Fruit fly (Drosophila melanogaster) whole organism, prepupa: ENCODE data around the gene CG4815.

Source experiments
- Blimp-1 ChIP-seq: fragments of 200-800 bp; sonication (Bioruptor generic); optimal IDR thresholded peaks from 3 replicates; lab custom pipeline; 2017; ENCODE audit warnings: missing biosample characterization, missing genetic modification characterization, mild to moderate bottlenecking, moderate library complexity, missing genetic modification reagents
- CG10631 ChIP-seq: fragments of 200-800 bp; sonication (Bioruptor generic); optimal IDR thresholded peaks from 2 replicates; lab custom pipeline; 2016; ENCODE audit warnings: missing biosample characterization, missing genetic modification characterization
- CG10669 ChIP-seq: fragments of 200-800 bp; sonication (Bioruptor generic); optimal IDR thresholded peaks from 3 replicates; lab custom pipeline; 2018; ENCODE audit warnings: missing biosample characterization, mild to moderate bottlenecking, missing genetic modification characterization, moderate library complexity
- CG11762 ChIP-seq: fragments of 200-800 bp; sonication (Bioruptor generic); optimal IDR thresholded peaks from 3 replicates; lab custom pipeline; 2016; ENCODE audit warnings: missing biosample characterization, missing genetic modification characterization; ENCODE audit not compliant: insufficient read depth
- CG16779 ChIP-seq: fragments of 200-800 bp; sonication (Bioruptor generic); optimal IDR thresholded peaks from 3 replicates; lab custom pipeline; 2017; ENCODE audit warnings: missing biosample characterization, mild to moderate bottlenecking, missing genetic modification characterization
- CG3032 ChIP-seq: fragments of 200-800 bp; optimal IDR thresholded peaks from 2 replicates; lab custom pipeline; 2019; ENCODE audit warnings: missing biosample characterization, mild to moderate bottlenecking, missing genetic modification characterization, moderate library complexity
- CG34406 ChIP-seq: fragments of 200-800 bp; sonication (Bioruptor generic); optimal IDR thresholded peaks from 3 replicates; lab custom pipeline; 2016; ENCODE audit warnings: missing biosample characterization, missing genetic modification characterization
- CG4318 ChIP-seq: fragments of 200-800 bp; sonication (Bioruptor generic); optimal IDR thresholded peaks from 3 replicates; lab custom pipeline; 2017; ENCODE audit warnings: missing biosample characterization, mild to moderate bottlenecking, missing genetic modification characterization
- CG6163 ChIP-seq: fragments of 200-800 bp; sonication (Bioruptor generic); IDR thresholded peaks from 3 replicates; pipeline ENCODE4 v1.3.6; 2022; ENCODE audit warnings: missing biosample characterization, missing genetic modification characterization
- CG6792 ChIP-seq: fragments of 200-800 bp; sonication (Bioruptor generic); optimal IDR thresholded peaks from 3 replicates; lab custom pipeline; 2016; ENCODE audit warnings: missing biosample characterization, missing genetic modification characterization
- CG6808 ChIP-seq: fragments of 200-800 bp; sonication (Bioruptor generic); optimal IDR thresholded peaks from 3 replicates; lab custom pipeline; 2017; ENCODE audit warnings: missing biosample characterization, missing genetic modification characterization, mild to moderate bottlenecking, moderate library complexity, missing genetic modification reagents
- CG6854 ChIP-seq: fragments of 200-800 bp; sonication (Bioruptor generic); optimal IDR thresholded peaks from 2 replicates; lab custom pipeline; 2017; ENCODE audit warnings: missing biosample characterization, mild to moderate bottlenecking, missing genetic modification characterization
- CG8119 ChIP-seq: fragments of 200-800 bp; sonication (Bioruptor generic); IDR thresholded peaks from 3 replicates; pipeline ENCODE4 v1.3.6; 2022; ENCODE audit warnings: missing biosample characterization, missing genetic modification characterization
- CG8632 ChIP-seq: fragments of 200-800 bp; sonication (Bioruptor generic); optimal IDR thresholded peaks from 3 replicates; lab custom pipeline; 2016; ENCODE audit warnings: missing biosample characterization, missing genetic modification characterization
- CG9139 ChIP-seq: fragments of 200-800 bp; sonication (Bioruptor generic); optimal IDR thresholded peaks from 3 replicates; lab custom pipeline; 2017; ENCODE audit warnings: missing biosample characterization, mild to moderate bottlenecking, missing genetic modification characterization
- Eip75B ChIP-seq: fragments of 200-800 bp; sonication (Bioruptor generic); optimal IDR thresholded peaks from 3 replicates; lab custom pipeline; 2016; ENCODE audit warnings: missing biosample characterization, missing genetic modification characterization
- Eip78C ChIP-seq: fragments of 200-800 bp; sonication (Bioruptor generic); peaks from one replicate; lab custom pipeline; 2016; ENCODE audit warnings: missing biosample characterization, missing genetic modification characterization
- Eip93F ChIP-seq: fragments of 200-800 bp; sonication (Bioruptor generic); optimal IDR thresholded peaks from 2 replicates; lab custom pipeline; 2016; ENCODE audit warnings: missing biosample characterization, mild to moderate bottlenecking, missing genetic modification characterization
- Ets21C ChIP-seq: fragments of 200-800 bp; sonication (Bioruptor generic); optimal IDR thresholded peaks from 3 replicates; lab custom pipeline; 2016; ENCODE audit warnings: missing biosample characterization, missing genetic modification characterization
- Ets96B ChIP-seq: fragments of 200-800 bp; optimal IDR thresholded peaks from 2 replicates; lab custom pipeline; 2019; ENCODE audit warnings: missing biosample characterization, mild to moderate bottlenecking, missing genetic modification characterization, moderate library complexity
- Gug ChIP-seq: fragments of 200-800 bp; sonication (Bioruptor generic); IDR thresholded peaks from 2 replicates; pipeline ENCODE4 v1.3.6; 2022; ENCODE audit warnings: missing biosample characterization, missing genetic modification characterization
- Hr38 ChIP-seq: sonication (Bioruptor generic); optimal IDR thresholded peaks from 2 replicates; lab custom pipeline; 2016; ENCODE audit warnings: missing biosample characterization, missing genetic modification characterization
- Hr39 ChIP-seq: fragments of 200-800 bp; sonication (Bioruptor generic); optimal IDR thresholded peaks from 2 replicates; lab custom pipeline; 2016; ENCODE audit warnings: missing biosample characterization, missing genetic modification characterization
- Hr4 ChIP-seq: fragments of 200-800 bp; sonication (Bioruptor generic); optimal IDR thresholded peaks from 3 replicates; lab custom pipeline; 2016; ENCODE audit warnings: missing biosample characterization, missing genetic modification characterization
- Lpt ChIP-seq: fragments of 200-800 bp; sonication (Bioruptor generic); optimal IDR thresholded peaks from 3 replicates; lab custom pipeline; 2016; ENCODE audit warnings: missing biosample characterization, missing genetic modification characterization
- Met ChIP-seq: fragments of 200-800 bp; sonication (Bioruptor generic); optimal IDR thresholded peaks from 3 replicates; lab custom pipeline; 2016; ENCODE audit warnings: missing biosample characterization, missing genetic modification characterization
- Smox ChIP-seq: fragments of 200-800 bp; sonication (Bioruptor generic); optimal IDR thresholded peaks from 3 replicates; lab custom pipeline; 2016; ENCODE audit warnings: missing biosample characterization, missing genetic modification characterization
- Sox102F ChIP-seq: fragments of 200-800 bp; sonication (Bioruptor generic); optimal IDR thresholded peaks from 2 replicates; lab custom pipeline; 2016; ENCODE audit warnings: missing biosample characterization, mild to moderate bottlenecking, missing genetic modification characterization
- Sox14 ChIP-seq: fragments of 200-800 bp; sonication (Bioruptor generic); optimal IDR thresholded peaks from 3 replicates; lab custom pipeline; 2016; ENCODE audit warnings: missing biosample characterization, missing genetic modification characterization
- Sox15 ChIP-seq: fragments of 200-800 bp; sonication (Bioruptor generic); optimal IDR thresholded peaks from 3 replicates; lab custom pipeline; 2016; ENCODE audit warnings: missing biosample characterization, missing genetic modification characterization
- achi ChIP-seq: fragments of 200-800 bp; sonication (Bioruptor generic); optimal IDR thresholded peaks from 3 replicates; lab custom pipeline; 2016; ENCODE audit warnings: missing biosample characterization, missing genetic modification characterization
- cyc ChIP-seq: fragments of 200-800 bp; sonication (Bioruptor generic); optimal IDR thresholded peaks from 3 replicates; lab custom pipeline; 2016; ENCODE audit warnings: missing biosample characterization, missing genetic modification characterization
- dac ChIP-seq: fragments of 200-800 bp; sonication (Bioruptor generic); optimal IDR thresholded peaks from 2 replicates; lab custom pipeline; 2017; ENCODE audit warnings: missing biosample characterization, mild to moderate bottlenecking, missing genetic modification characterization
- dsx ChIP-seq: fragments of 200-800 bp; optimal IDR thresholded peaks from 3 replicates; lab custom pipeline; 2019; ENCODE audit warnings: missing biosample characterization, mild to moderate bottlenecking, missing genetic modification characterization, moderate library complexity; ENCODE audit not compliant: poor library complexity, severe bottlenecking
- eg ChIP-seq: fragments of 200-800 bp; sonication (Bioruptor generic); IDR thresholded peaks from 3 replicates; pipeline ENCODE4 v1.3.6; 2022; ENCODE audit warnings: missing biosample characterization, missing genetic modification characterization
- esn ChIP-seq: fragments of 200-800 bp; sonication (Bioruptor generic); optimal IDR thresholded peaks from 2 replicates; lab custom pipeline; 2016; ENCODE audit warnings: missing biosample characterization, mild to moderate bottlenecking, missing genetic modification characterization, moderate library complexity
- fd59A ChIP-seq: fragments of 200-800 bp; sonication (Bioruptor generic); optimal IDR thresholded peaks from 2 replicates; lab custom pipeline; 2017; ENCODE audit warnings: missing biosample characterization, mild to moderate bottlenecking, missing genetic modification characterization, missing genetic modification reagents
- fd85E ChIP-seq: fragments of 200-800 bp; sonication (Bioruptor generic); optimal IDR thresholded peaks from 3 replicates; lab custom pipeline; 2016; ENCODE audit warnings: missing biosample characterization, missing genetic modification characterization
- fkh ChIP-seq: fragments of 200-800 bp; sonication (Bioruptor generic); optimal IDR thresholded peaks from 3 replicates; lab custom pipeline; 2017; ENCODE audit warnings: missing biosample characterization, mild to moderate bottlenecking, missing genetic modification characterization, moderate library complexity
- lz ChIP-seq: fragments of 200-800 bp; sonication (Bioruptor generic); optimal IDR thresholded peaks from 3 replicates; lab custom pipeline; 2016; ENCODE audit warnings: missing biosample characterization, missing genetic modification characterization
- net ChIP-seq: fragments of 200-800 bp; sonication (Bioruptor generic); optimal IDR thresholded peaks from 3 replicates; lab custom pipeline; 2016; ENCODE audit warnings: missing biosample characterization, missing genetic modification characterization
- salr ChIP-seq, 2 experiments: fragments of 200-800 bp; sonication (Bioruptor generic); optimal IDR thresholded peaks; 3 replicates each; lab custom pipeline; 2016 to 2018; ENCODE audit warnings: missing biosample characterization in 2 of 2, missing genetic modification characterization in 2 of 2, mild to moderate bottlenecking in 1 of 2
- spab ChIP-seq: fragments of 200-800 bp; sonication (Bioruptor generic); optimal IDR thresholded peaks from 2 replicates; lab custom pipeline; 2017; ENCODE audit warnings: missing biosample characterization, mild to moderate bottlenecking, missing genetic modification characterization, missing genetic modification reagents
- ss ChIP-seq, 2 experiments: fragments of 200-800 bp; sonication (Bioruptor generic); optimal IDR thresholded peaks; 2 replicates in 1 of 2; 3 replicates in 1 of 2; lab custom pipeline; 2017 to 2018; ENCODE audit warnings: mild to moderate bottlenecking in 2 of 2, missing biosample characterization in 2 of 2, missing genetic modification characterization in 2 of 2, moderate library complexity in 1 of 2
- svp ChIP-seq: fragments of 200-800 bp; sonication (Bioruptor generic); peaks from one replicate; lab custom pipeline; 2016; ENCODE audit warnings: missing biosample characterization, missing genetic modification characterization

The CG4815 gene

DNA sequence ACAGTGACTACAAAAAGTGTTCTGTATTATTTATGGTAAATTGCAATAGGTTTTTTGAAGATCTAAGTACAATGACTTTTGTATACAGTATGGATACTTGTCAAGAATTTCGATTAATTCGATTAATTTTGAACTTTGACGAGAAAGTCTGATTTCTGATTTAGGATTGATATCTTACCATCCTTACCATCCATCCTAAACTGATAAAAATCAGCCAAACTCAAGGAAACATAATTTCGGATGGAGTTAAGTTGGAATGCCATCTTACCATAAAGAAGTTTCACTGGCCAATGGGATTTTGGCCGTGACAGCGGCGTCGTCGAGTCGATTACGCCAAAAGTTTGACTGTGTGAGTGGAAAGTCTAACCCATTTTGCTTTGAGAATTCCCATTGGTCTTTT is at the start of gene CG4815:
CG4815 (minus strand) TSS at position 101 of the 400 bp plus-strand sequence.
- peak; percentile 14 for TF ChIP-seq svp (GFP tag; lab: Kevin White, UChicago)
- TF ChIP-seq cyc (GFP tag; lab: Kevin White, UChicago) = no peak

DNA sequence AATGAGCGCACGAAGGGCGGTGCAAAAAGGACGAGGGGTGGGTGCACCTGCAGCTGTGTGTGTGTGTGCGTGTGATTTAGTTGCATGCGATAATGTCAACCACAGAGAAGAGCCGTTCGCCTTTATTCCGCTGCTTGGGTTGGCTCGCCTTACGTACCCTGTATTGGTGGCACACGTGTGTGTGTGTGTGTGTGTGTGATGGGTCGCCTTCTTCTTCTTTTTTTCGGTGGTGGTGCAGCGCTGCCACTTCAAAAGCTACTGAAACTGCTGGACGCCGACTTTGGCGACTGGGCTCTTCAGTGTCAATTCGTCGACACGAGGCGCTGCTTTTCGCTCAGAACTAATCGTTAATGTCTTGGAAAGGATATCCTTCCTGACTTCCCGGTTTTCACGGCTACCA is 35.8 kb upstream of the CG4815 start, which contains the start of gene trv:
trv (plus strand) TSS at position 301 of the 400 bp plus-strand sequence.
- TF ChIP-seq eg (no peak), Hr39 (GFP tag; lab: Kevin White, UChicago) (no peak), CG3032 (tag; lab: Kevin White, UChicago) (no peak), Eip93F (no peak), Hr38 (GFP tag; lab: Kevin White, UChicago) (no peak), Sox102F (GFP tag; lab: Kevin White, UChicago) (no peak), CG10669 (GFP tag; lab: Kevin White, UChicago) (no peak), Met (no peak), lz (GFP tag; lab: Kevin White, UChicago) (no peak), dsx (GFP tag; lab: Kevin White, UChicago) (no peak), Sox14 (GFP tag; lab: Kevin White, UChicago) (no peak), Sox15 (no peak), CG8119 (GFP tag; lab: Robert Waterston, UW) (no peak)

DNA sequence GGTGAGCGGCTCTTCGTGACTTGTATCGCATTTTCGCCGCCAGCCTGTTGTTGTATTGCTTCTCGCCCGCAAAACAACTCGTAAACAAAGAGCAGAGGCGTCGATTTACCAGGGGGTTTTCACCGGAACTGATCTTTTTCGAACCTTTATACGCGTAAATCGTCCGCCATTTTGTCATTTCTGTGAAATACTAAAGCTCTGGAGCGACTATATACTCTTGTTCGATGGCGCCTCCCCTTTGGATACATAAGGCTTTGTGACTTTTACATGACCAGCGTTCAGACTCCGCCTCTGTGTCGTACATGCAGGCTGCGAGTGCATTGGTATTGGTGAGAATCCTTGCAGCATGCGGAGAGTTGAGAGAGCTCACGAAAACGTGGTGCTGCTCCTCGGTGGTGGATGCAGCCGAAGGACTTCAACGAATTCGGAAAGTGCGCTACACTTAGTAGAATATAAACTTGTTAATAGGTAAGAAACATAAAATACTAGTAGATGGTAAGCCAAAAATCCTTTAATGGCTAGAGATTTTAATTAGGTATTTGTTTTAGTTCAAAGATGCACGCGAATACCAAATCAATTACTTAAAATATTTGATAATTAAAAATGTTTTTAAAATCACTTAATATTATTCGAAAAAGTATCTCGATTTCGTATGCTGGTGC is 34.8 kb upstream of the CG4815 start:
- TF ChIP-seq Met (peak; percentile 35), CG6808 (GFP tag; lab: Kevin White, UChicago) (peak; percentile 31), CG6854 (no peak), CG6792 (GFP tag; lab: Kevin White, UChicago) (peak; percentile 18), achi (GFP tag; lab: Kevin White, UChicago) (peak; percentile 28), Eip75B (GFP tag; lab: Kevin White, UChicago) (peak; percentile 34), cyc (GFP tag; lab: Kevin White, UChicago) (peak; percentile 43), svp (GFP tag; lab: Kevin White, UChicago) (peak; percentile 60), Eip78C (GFP tag; lab: Kevin White, UChicago) (peak; percentile 65), Gug (GFP tag; lab: Robert Waterston, UW) (peak; percentile 42; the same call in 1 of the 2 replicates), fd85E (GFP tag; lab: Kevin White, UChicago) (no peak), CG6163 (GFP tag; lab: Robert Waterston, UW) (0 out of 3 replicates have a peak, but pooled peaks have one; percentile 19), Ets96B (tag; lab: Kevin White, UChicago) (peak; percentile 52), net (GFP tag; lab: Kevin White, UChicago) (peak; percentile 34), Ets21C (GFP tag; lab: Kevin White, UChicago) (no peak), Hr4 (peak; percentile 38), esn (GFP tag; lab: Kevin White, UChicago) (peak; percentile 12), CG4318 (GFP tag; lab: Kevin White, UChicago) (no peak), CG11762 (GFP tag; lab: Kevin White, UChicago) (peak; percentile 11), Blimp-1 (GFP tag; lab: Kevin White, UChicago) (no peak), fd59A (peak; percentile 6), CG16779 (tag; lab: Kevin White, UChicago) (no peak), Smox (peak; percentile 25), Sox15 (peak; percentile 22), spab (peak; percentile 35), dac (GFP tag; lab: Kevin White, UChicago) (no peak), CG10631 (no peak), salr (GFP tag; optimal IDR thresholded peaks at IDR 0.05; lab: Kevin White, UChicago) (peak in 1 of 2 experiments; percentile 1), Lpt (GFP tag; lab: Kevin White, UChicago) (no peak), fkh (GFP tag; lab: Kevin White, UChicago) (no peak), eg (peak; percentile 48; the same call in 2 of the 3 replicates), CG10669 (GFP tag; lab: Kevin White, UChicago) (peak; percentile 47), ss (GFP tag; optimal IDR thresholded peaks at IDR 0.05; lab: Kevin White, UChicago) (peak in 1 of 2 experiments; percentile 57), CG8632 (peak; percentile 9), dsx (GFP tag; lab: Kevin White, UChicago) (peak; percentile 36), Hr39 (GFP tag; lab: Kevin White, UChicago) (peak; percentile 33), CG9139 (peak; percentile 1), CG34406 (GFP tag; lab: Kevin White, UChicago) (peak; percentile 6)
